Worm (Caenorhabditis elegans) whole organism, young adult: Measurements from ENCODE around the gene hcf-1.

Experiments used
- B0336.3 ChIP-seq: fragments of 200-800 bp; sonication (Bioruptor generic); IDR thresholded peaks from 2 replicates; pipeline ENCODE4 v1.3.6; 2022; ENCODE audit warnings: missing genetic modification characterization, missing compliant biosample characterization
- C17E4.6 ChIP-seq: fragments of 200-800 bp; sonication (Bioruptor generic); IDR thresholded peaks from 2 replicates; pipeline ENCODE4 v1.3.6; 2022; ENCODE audit warnings: missing genetic modification reagents, missing genetic modification characterization, missing compliant biosample characterization
- D2030.7 ChIP-seq: fragments of 200-800 bp; sonication (Bioruptor generic); IDR thresholded peaks from 2 replicates; pipeline ENCODE4 v1.3.6; 2022; ENCODE audit warnings: missing genetic modification reagents, missing genetic modification characterization, missing compliant biosample characterization
- F22D6.2 ChIP-seq: sonication (generic microtip); optimal IDR thresholded peaks from 2 replicates; lab custom pipeline; 2016; ENCODE audit warnings: mild to moderate bottlenecking, missing genetic modification characterization, missing compliant biosample characterization
- F57A8.1 ChIP-seq: fragments of 200-800 bp; sonication (Bioruptor generic); optimal IDR thresholded peaks from 2 replicates; lab custom pipeline; 2018; ENCODE audit warnings: mild to moderate bottlenecking, missing genetic modification characterization, moderate library complexity, missing compliant biosample characterization
- K11D2.4 ChIP-seq: fragments of 200-800 bp; sonication (Bioruptor generic); IDR thresholded peaks from 2 replicates; pipeline ENCODE4 v1.3.6; 2022; ENCODE audit warnings: missing genetic modification reagents, missing genetic modification characterization, missing compliant biosample characterization
- T07F8.4 ChIP-seq: sonication (generic microtip); optimal IDR thresholded peaks from 2 replicates; lab custom pipeline; 2016; ENCODE audit warnings: mild to moderate bottlenecking, missing genetic modification characterization, moderate library complexity, missing compliant biosample characterization
- Y53G8AR.9 ChIP-seq: fragments of 200-800 bp; sonication (Bioruptor generic); conservative IDR thresholded peaks from 2 replicates; pipeline ENCODE4 v1.3.6; 2022; ENCODE audit warnings: missing genetic modification reagents, missing genetic modification characterization, missing compliant biosample characterization
- ZK185.1 ChIP-seq: sonication (generic microtip); optimal IDR thresholded peaks from 2 replicates; lab custom pipeline; 2016; ENCODE audit warnings: mild to moderate bottlenecking, missing genetic modification characterization, missing compliant biosample characterization; ENCODE audit not compliant: poor library complexity, severe bottlenecking
- ama-1 ChIP-seq, 3 experiments: fragments of 150-350 bp in 1 of 3; sonication (generic microtip) in 2 of 3; optimal IDR thresholded peaks; 2 replicates each; lab custom pipeline; 2014 to 2018; ENCODE audit warnings: missing biosample characterization in 2 of 3, missing genetic modification characterization in 2 of 3, missing genetic modification reagents in 2 of 3
- atf-7 ChIP-seq: sonication (generic microtip); optimal IDR thresholded peaks from 2 replicates; lab custom pipeline; 2017; ENCODE audit warnings: mild to moderate bottlenecking, missing genetic modification characterization, missing compliant biosample characterization
- athp-1 ChIP-seq: sonication (generic microtip); optimal IDR thresholded peaks from 2 replicates; lab custom pipeline; 2017; ENCODE audit warnings: mild to moderate bottlenecking, missing genetic modification characterization, missing compliant biosample characterization
- dox-1 ChIP-seq: fragments of 200-800 bp; sonication (Bioruptor generic); IDR thresholded peaks from 2 replicates; pipeline ENCODE4 v1.3.6; 2022; ENCODE audit warnings: missing genetic modification reagents, missing genetic modification characterization, missing compliant biosample characterization
- egl-44 ChIP-seq: fragments of 200-800 bp; sonication (Bioruptor generic); IDR thresholded peaks from 2 replicates; pipeline ENCODE4 v1.3.6; 2022; ENCODE audit warnings: missing genetic modification reagents, missing genetic modification characterization, missing compliant biosample characterization
- egrh-3 ChIP-seq: fragments of 200-800 bp; sonication (Bioruptor generic); IDR thresholded peaks from 2 replicates; pipeline ENCODE4 v1.3.6; 2022; ENCODE audit warnings: missing genetic modification reagents, missing genetic modification characterization, missing compliant biosample characterization
- ets-4 ChIP-seq: fragments of 200-800 bp; sonication (Bioruptor generic); optimal IDR thresholded peaks from 2 replicates; lab custom pipeline; 2018; ENCODE audit warnings: mild to moderate bottlenecking, missing genetic modification characterization, missing compliant biosample characterization
- fkh-3 ChIP-seq: sonication (generic microtip); optimal IDR thresholded peaks from 2 replicates; lab custom pipeline; 2016; ENCODE audit warnings: mild to moderate bottlenecking, missing genetic modification characterization, missing compliant biosample characterization
- hmg-1.2 ChIP-seq: fragments of 200-800 bp; sonication (Bioruptor generic); IDR thresholded peaks from 2 replicates; pipeline ENCODE4 v1.3.6; 2022; ENCODE audit warnings: missing genetic modification reagents, missing genetic modification characterization, missing compliant biosample characterization
- hmg-20 ChIP-seq: fragments of 200-800 bp; sonication (Bioruptor generic); IDR thresholded peaks from 2 replicates; pipeline ENCODE4 v1.3.6; 2022; ENCODE audit warnings: missing genetic modification reagents, missing genetic modification characterization, missing compliant biosample characterization
- hsf-1 ChIP-seq: fragments of 200-800 bp; sonication (Bioruptor generic); IDR thresholded peaks from 2 replicates; pipeline ENCODE4 v1.3.6; 2022; ENCODE audit warnings: missing genetic modification reagents, missing genetic modification characterization, missing compliant biosample characterization
- lir-1 ChIP-seq: fragments of 200-800 bp; sonication (Bioruptor generic); conservative IDR thresholded peaks from 2 replicates; pipeline ENCODE4 v1.3.6; 2022; ENCODE audit warnings: missing genetic modification reagents, missing genetic modification characterization, missing compliant biosample characterization
- madf-3 ChIP-seq: fragments of 200-800 bp; sonication (Bioruptor generic); IDR thresholded peaks from 2 replicates; pipeline ENCODE4 v1.3.6; 2022; ENCODE audit warnings: missing genetic modification reagents, missing genetic modification characterization, missing compliant biosample characterization
- madf-6 ChIP-seq: fragments of 200-800 bp; sonication (Bioruptor generic); IDR thresholded peaks from 2 replicates; pipeline ENCODE4 v1.3.6; 2022; ENCODE audit warnings: missing genetic modification reagents, missing genetic modification characterization, missing compliant biosample characterization
- mcd-1 ChIP-seq: fragments of 200-800 bp; sonication (Bioruptor generic); IDR thresholded peaks from 2 replicates; pipeline ENCODE4 v1.3.6; 2022; ENCODE audit warnings: missing genetic modification reagents, missing genetic modification characterization, missing compliant biosample characterization
- mel-28 ChIP-seq: sonication (generic microtip); optimal IDR thresholded peaks from 2 replicates; lab custom pipeline; 2016; ENCODE audit warnings: borderline replicate concordance, mild to moderate bottlenecking, missing genetic modification characterization, missing compliant biosample characterization
- nfya-1 ChIP-seq: sonication (generic microtip); optimal IDR thresholded peaks from 2 replicates; lab custom pipeline; 2017; ENCODE audit warnings: antibody characterized with exemption, missing compliant biosample characterization, missing genetic modification characterization, borderline replicate concordance; ENCODE audit not compliant: insufficient read depth
- nfya-2 ChIP-seq: fragments of 200-800 bp; sonication (Bioruptor generic); IDR thresholded peaks from 2 replicates; pipeline ENCODE4 v1.3.6; 2022; ENCODE audit warnings: missing genetic modification reagents, missing genetic modification characterization, missing compliant biosample characterization
- nfyb-1 ChIP-seq: fragments of 200-800 bp; sonication (Bioruptor generic); IDR thresholded peaks from 2 replicates; pipeline ENCODE4 v1.3.6; 2022; ENCODE audit warnings: missing genetic modification reagents, missing genetic modification characterization, missing compliant biosample characterization
- nhr-120 ChIP-seq: fragments of 200-800 bp; sonication (Bioruptor generic); IDR thresholded peaks from 2 replicates; pipeline ENCODE4 v1.3.6; 2022; ENCODE audit warnings: missing genetic modification characterization, missing compliant biosample characterization
- nhr-80 ChIP-seq: sonication (generic microtip); optimal IDR thresholded peaks from 2 replicates; lab custom pipeline; 2016; ENCODE audit warnings: missing genetic modification characterization, missing compliant biosample characterization
- pbrm-1 ChIP-seq: fragments of 200-800 bp; sonication (Bioruptor generic); IDR thresholded peaks from 2 replicates; pipeline ENCODE4 v1.3.6; 2022; ENCODE audit warnings: missing genetic modification reagents, missing genetic modification characterization, missing compliant biosample characterization
- repo-1 ChIP-seq: sonication (generic microtip); optimal IDR thresholded peaks from 2 replicates; lab custom pipeline; 2017; ENCODE audit warnings: mild to moderate bottlenecking, missing genetic modification characterization, missing compliant biosample characterization
- rpc-1 ChIP-seq, 2 experiments: fragments of 150-350 bp in 1 of 2; sonication (generic microtip) in 1 of 2; optimal IDR thresholded peaks; 2 replicates each; lab custom pipeline; 2014 to 2018; ENCODE audit warnings: missing biosample characterization in 1 of 2, missing genetic modification characterization in 1 of 2, missing genetic modification reagents in 1 of 2, missing genotype in 1 of 2
- sptf-2 ChIP-seq: fragments of 200-800 bp; sonication (Bioruptor generic); optimal IDR thresholded peaks from 2 replicates; lab custom pipeline; 2018; ENCODE audit warnings: mild to moderate bottlenecking, missing genetic modification characterization, missing compliant biosample characterization
- tbp1 ChIP-seq: fragments of 200-800 bp; sonication (Bioruptor generic); optimal IDR thresholded peaks from 2 replicates; lab custom pipeline; 2018; ENCODE audit warnings: mild to moderate bottlenecking, missing genetic modification characterization, missing compliant biosample characterization
- tlf-1 ChIP-seq: fragments of 200-800 bp; sonication (Bioruptor generic); optimal IDR thresholded peaks from 2 replicates; lab custom pipeline; 2018; ENCODE audit warnings: mild to moderate bottlenecking, missing genetic modification characterization, missing compliant biosample characterization
- unc-130 ChIP-seq: sonication (generic microtip); optimal IDR thresholded peaks from 2 replicates; lab custom pipeline; 2016; ENCODE audit warnings: missing genetic modification reagents, missing genetic modification characterization, missing compliant biosample characterization
- xnd-1 ChIP-seq: sonication (generic microtip); optimal IDR thresholded peaks from 2 replicates; lab custom pipeline; 2016; ENCODE audit warnings: missing genotype, missing genetic modification reagents, missing genetic modification characterization, missing compliant biosample characterization
- ztf-18 ChIP-seq: sonication (generic microtip); optimal IDR thresholded peaks from 2 replicates; lab custom pipeline; 2016; ENCODE audit warnings: missing genotype, mild to moderate bottlenecking, missing genetic modification characterization, missing compliant biosample characterization
- ztf-26 ChIP-seq: sonication (generic microtip); optimal IDR thresholded peaks from 2 replicates; lab custom pipeline; 2017; ENCODE audit warnings: missing genetic modification characterization, missing compliant biosample characterization
- ztf-3 ChIP-seq: fragments of 200-800 bp; sonication (Bioruptor generic); optimal IDR thresholded peaks from 2 replicates; lab custom pipeline; 2018; ENCODE audit warnings: mild to moderate bottlenecking, missing genetic modification characterization, missing compliant biosample characterization
- ztf-6 ChIP-seq: fragments of 200-800 bp; sonication (Bioruptor generic); IDR thresholded peaks from 2 replicates; pipeline ENCODE4 v1.3.6; 2022; ENCODE audit warnings: missing genetic modification reagents, missing genetic modification characterization, missing compliant biosample characterization

Gene hcf-1

ce11 chrIV:7785506-7786065 is 11.5 kb upstream of the hcf-1 start, which contains the start of gene tag-322 (continued):
- TF ChIP-seq Y53G8AR.9 (GFP tag; lab: Robert Waterston, UW) (no peak), ztf-6 (GFP tag; lab: Robert Waterston, UW) (no peak), madf-6 (GFP tag; lab: Robert Waterston, UW) (peak; percentile 59)

ce11 chrIV:7783801-7784411 is 9.8 kb upstream of the hcf-1 start, which contains the start of gene tag-321:
Gene tag-321 (minus strand): TSS chrIV:7783851.
- TF ChIP-seq nhr-80 (tag; lab: Kevin White, UChicago) (peak; percentile 63), nfyb-1 (GFP tag; lab: Robert Waterston, UW) (no peak), hsf-1 (0 out of 2 replicates have a peak, but pooled peaks have one; percentile 44), dox-1 (GFP tag; lab: Robert Waterston, UW) (no peak)
- TF ChIP-seq, all 124 proteins: peak for 2

DNA sequence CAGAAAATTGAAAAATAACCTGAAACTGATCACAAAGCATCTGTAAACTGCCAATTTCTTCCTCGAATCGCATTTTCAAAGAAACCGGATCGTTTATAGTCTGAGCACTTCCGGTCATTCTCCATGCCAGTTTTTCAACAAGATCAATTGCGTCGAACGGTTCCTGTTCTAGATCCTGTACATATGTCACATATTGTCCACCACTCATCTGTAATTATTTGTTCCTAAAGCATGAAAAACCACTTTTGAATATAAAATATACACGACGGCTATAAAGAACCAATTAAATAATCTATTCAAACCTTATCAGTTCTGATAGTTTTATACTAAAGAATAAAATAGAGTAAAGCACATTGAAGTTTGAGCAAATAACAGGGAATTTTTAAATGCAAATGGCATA is 8.2 kb upstream of the hcf-1 start, which contains the start of gene sec-10:
Gene sec-10, minus strand, starts transcription at position 208 of the 400 bp plus-strand sequence.
- TF ChIP-seq nfya-2 (GFP tag; lab: Robert Waterston, UW), result no peak
- TF ChIP-seq fkh-3 (tag; lab: Kevin White, UChicago), result no peak
- TF ChIP-seq ZK185.1, result peak; percentile 20
- no peak for TF ChIP-seq ztf-18
- no peak for TF ChIP-seq egl-44 (GFP tag; lab: Robert Waterston, UW)
- TF ChIP-seq nfya-1 (tag; lab: Kevin White, UChicago), result no peak
- TF ChIP-seq hmg-20 (GFP tag; lab: Robert Waterston, UW), result no peak
- peak; percentile 16 for TF ChIP-seq atf-7 (tag; lab: Kevin White, UChicago)
- peak; percentile 19 for TF ChIP-seq tbp1 (GFP tag; lab: Kevin White, UChicago)
- no peak for TF ChIP-seq F57A8.1 (GFP tag; lab: Kevin White, UChicago)
- TF ChIP-seq athp-1, result peak; percentile 73
- TF ChIP-seq sptf-2, result no peak
- TF ChIP-seq repo-1, result peak; percentile 12
- TF ChIP-seq tlf-1, result peak; percentile 28
- TF ChIP-seq Y53G8AR.9 (GFP tag; lab: Robert Waterston, UW), result peak; percentile 87
- TF ChIP-seq ama-1 (optimal IDR thresholded peaks at IDR 0.05; lab: Kevin White, UChicago), result no peak
- TF ChIP-seq ama-1 (GFP tag; optimal IDR thresholded peaks at IDR 0.05; lab: Kevin White, UChicago), result no peak
- no peak for TF ChIP-seq unc-130
- TF ChIP-seq T07F8.4, result no peak
- TF ChIP-seq F22D6.2 (tag; lab: Kevin White, UChicago), result no peak
- 0 out of 2 replicates have a peak, but pooled peaks have one; percentile 40 for TF ChIP-seq madf-3 (GFP tag; lab: Robert Waterston, UW)
- TF ChIP-seq lir-1, result no peak
- TF ChIP-seq K11D2.4 (GFP tag; lab: Robert Waterston, UW), result no peak
- TF ChIP-seq rpc-1 (optimal IDR thresholded peaks at IDR 0.05; lab: Kevin White, UChicago), result no peak
- no peak for TF ChIP-seq rpc-1 (tag; optimal IDR thresholded peaks at IDR 0.05; lab: Kevin White, UChicago)
- no peak for TF ChIP-seq ztf-3
- TF ChIP-seq mcd-1 (GFP tag; lab: Robert Waterston, UW), result peak; percentile 35; the same call in 1 of the 2 replicates
- no peak for TF ChIP-seq xnd-1 (tag; lab: Kevin White, UChicago)
- TF ChIP-seq hmg-1.2, result no peak
- TF ChIP-seq C17E4.6, result no peak
- TF ChIP-seq mel-28 (tag; lab: Kevin White, UChicago), result no peak
- no peak for TF ChIP-seq D2030.7
- TF ChIP-seq madf-6 (GFP tag; lab: Robert Waterston, UW), result peak; percentile 16; the same call in 1 of the 2 replicates
- 0 out of 2 replicates have a peak, but pooled peaks have one; percentile 35 for TF ChIP-seq pbrm-1
- TF ChIP-seq B0336.3 (GFP tag; lab: Robert Waterston, UW), result peak; percentile 72; the same call in 1 of the 2 replicates
- no peak for TF ChIP-seq nhr-120 (GFP tag; lab: Robert Waterston, UW)
- TF ChIP-seq egrh-3 (GFP tag; lab: Robert Waterston, UW), result no peak
- TF ChIP-seq ztf-26 (tag; lab: Kevin White, UChicago), result no peak
- no peak for TF ChIP-seq ets-4 (GFP tag; lab: Kevin White, UChicago)
